Fruit fly (Drosophila melanogaster) whole organism, wandering third instar larva: ENCODE data around the gene CG17154.

Experiments used
- N ChIP-seq: fragments of >200 bp; optimal IDR thresholded peaks from 2 replicates; lab custom pipeline; 2018; ENCODE audit warnings: missing biosample characterization, missing external identifiers, missing genetic modification characterization
- Vsx2 ChIP-seq: fragments of 200-300, 225-300 bp; sonication (Bioruptor generic); optimal IDR thresholded peaks from 2 replicates; lab custom pipeline; 2018; ENCODE audit warnings: missing biosample characterization, missing genetic modification characterization; ENCODE audit not compliant: partially characterized antibody
- dl ChIP-seq, 2 experiments: fragments of 175-275, 200-275 bp in 1 of 2; fragments of 200-275 bp in 1 of 2; sonication (Bioruptor generic); optimal IDR thresholded peaks; lab custom pipeline; 2018; ENCODE audit warnings: mild to moderate bottlenecking in 2 of 2, missing biosample characterization in 2 of 2, missing genetic modification characterization in 2 of 2, moderate library complexity in 2 of 2; ENCODE audit not compliant: partially characterized antibody in 2 of 2, insufficient read depth in 1 of 2
- h ChIP-seq: fragments of 200-800 bp; sonication (Bioruptor generic); optimal IDR thresholded peaks from 3 replicates; lab custom pipeline; 2016; ENCODE audit warnings: missing biosample characterization, mild to moderate bottlenecking, missing genetic modification characterization
- jim ChIP-seq: fragments of 175-275, 200-325 bp; sonication (Bioruptor generic); optimal IDR thresholded peaks from 2 replicates; lab custom pipeline; 2016; ENCODE audit warnings: missing biosample characterization, mild to moderate bottlenecking, missing genetic modification characterization
- pan ChIP-seq: fragments of >200 bp; optimal IDR thresholded peaks from 2 replicates; lab custom pipeline; 2017
- psq ChIP-seq: fragments of 200-800 bp; sonication (Bioruptor generic); optimal IDR thresholded peaks from 3 replicates; lab custom pipeline; 2017; ENCODE audit warnings: missing biosample characterization, mild to moderate bottlenecking, missing genetic modification characterization, moderate library complexity
- tai ChIP-seq: sonication (Bioruptor generic); optimal IDR thresholded peaks from 2 replicates; lab custom pipeline; 2016; ENCODE audit warnings: missing biosample characterization, missing genetic modification characterization

- TF ChIP-seq tai (GFP tag; lab: Kevin White, UChicago) = no peak
- no peak for TF ChIP-seq jim (GFP tag; lab: Kevin White, UChicago)
- TF ChIP-seq pan = no peak
- TF ChIP-seq dl (GFP tag; optimal IDR thresholded peaks at IDR 0.05; lab: Kevin White, UChicago; ENCODE audit: insufficient read depth in 1 of 2, partially characterized antibody in 2 of 2) = no peak
- no peak for TF ChIP-seq h
- TF ChIP-seq psq (GFP tag; lab: Kevin White, UChicago) = no peak
- TF ChIP-seq Vsx2 (GFP tag; lab: Kevin White, UChicago) = no peak
- TF ChIP-seq N (GFP tag; lab: Kevin White, UChicago) = no peak
These were observed 19.0 kb downstream of the CG17154 start for dm6 chr3L:12107378-12107777.
